Fruit fly (Drosophila melanogaster) whole organism: ENCODE measurements around the gene TfIIB.

Experiments used
- CG8478 ChIP-seq: fragments of >200 bp; optimal IDR thresholded peaks from 2 replicates; lab custom pipeline; 2018; ENCODE audit warnings: inconsistent platforms
- Dll ChIP-seq: fragments of >200 bp; optimal IDR thresholded peaks from 2 replicates; lab custom pipeline; 2017
- EcR ChIP-seq, 2 experiments: fragments of >200 bp; optimal IDR thresholded peaks; 2 replicates each; lab custom pipeline; 2017; ENCODE audit warnings: missing biosample characterization in 2 of 2, missing genetic modification characterization in 2 of 2, missing genetic modification reagents in 2 of 2
- pan ChIP-seq: fragments of >200 bp; optimal IDR thresholded peaks from 2 replicates; lab custom pipeline; 2017
- psq ChIP-seq: fragments of >200 bp; optimal IDR thresholded peaks from 2 replicates; lab custom pipeline; 2017
- usp ChIP-seq: fragments of >200 bp; optimal IDR thresholded peaks from 2 replicates; lab custom pipeline; 2017; ENCODE audit warnings: missing biosample characterization, missing genetic modification characterization, mixed read lengths

TfIIB gene

dm6 chr2L:10472257-10472656 lies 41.1 kb downstream of the TfIIB start:
- TF ChIP-seq CG8478 (lab: Kevin White, UChicago): no peak
- TF ChIP-seq psq (lab: Kevin White, UChicago): no peak

- TF ChIP-seq EcR (GFP tag; optimal IDR thresholded peaks at IDR 0.05; lab: Kevin White, UChicago) (no peak), pan (lab: Kevin White, UChicago) (no peak), Dll (lab: Kevin White, UChicago) (no peak), usp (GFP tag; lab: Kevin White, UChicago) (no peak), psq (lab: Kevin White, UChicago) (no peak), CG8478 (lab: Kevin White, UChicago) (no peak)
Measured at dm6 chr2L:10474268-10474678, 43.1 kb downstream of the TfIIB start, which contains the start of gene RluA-1. Gene RluA-1, minus strand, starts transcription at chr2L:10474349.

- TF ChIP-seq Dll (lab: Kevin White, UChicago): no peak
- TF ChIP-seq pan (lab: Kevin White, UChicago): no peak
Measured at dm6 chr2L:10474815-10475214, 43.7 kb downstream of the TfIIB start.

- TF ChIP-seq usp (GFP tag; lab: Kevin White, UChicago) (no peak), EcR (GFP tag; optimal IDR thresholded peaks at IDR 0.05; lab: Kevin White, UChicago) (no peak), psq (lab: Kevin White, UChicago) (no peak), pan (lab: Kevin White, UChicago) (no peak), Dll (lab: Kevin White, UChicago) (no peak), CG8478 (lab: Kevin White, UChicago) (no peak)
Measured at dm6 chr2L:10476879-10477278, 45.7 kb downstream of the TfIIB start, which contains the start of gene RluA-2. Gene RluA-2, plus strand, starts transcription at chr2L:10477073.

- TF ChIP-seq CG8478 (lab: Kevin White, UChicago) (no peak), psq (lab: Kevin White, UChicago) (no peak), Dll (lab: Kevin White, UChicago) (no peak), usp (GFP tag; lab: Kevin White, UChicago) (no peak), EcR (GFP tag; optimal IDR thresholded peaks at IDR 0.05; lab: Kevin White, UChicago) (no peak), pan (lab: Kevin White, UChicago) (no peak)
Measured at dm6 chr2L:10479859-10480258, 48.7 kb downstream of the TfIIB start.
